Worm (Caenorhabditis elegans): ENCODE data around the gene nas-4.

DNA sequence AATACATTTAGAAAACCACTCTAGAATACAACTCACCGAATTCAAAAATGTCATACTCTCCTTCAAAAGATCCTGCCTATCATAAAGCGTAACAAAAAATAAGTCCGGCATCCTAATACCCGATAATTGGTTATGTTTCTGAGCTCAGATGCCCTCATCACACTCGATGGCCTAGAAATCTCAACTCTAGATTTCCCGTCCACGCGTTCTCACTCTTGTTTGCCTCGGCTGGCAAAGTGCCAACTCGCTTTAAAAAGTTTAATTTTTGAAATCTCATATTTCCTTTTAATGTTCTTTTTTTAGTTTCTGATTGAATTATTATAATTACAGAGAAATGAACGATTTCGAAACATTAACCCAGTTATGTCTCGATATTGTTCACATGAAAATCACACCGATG lies 47.7 kb downstream of the nas-4 start, which contains the start of the genes C56G2.15 and thoc-2:
- TF ChIP-seq nhr-80 (tag; optimal IDR thresholded peaks at IDR 0.05) (no peak), Y53F4B.3 (GFP tag; IDR thresholded peaks at IDR 0.05) (no peak), unc-62 (GFP tag; optimal IDR thresholded peaks at IDR 0.05) (no peak), bed-2 (GFP tag; IDR thresholded peaks at IDR 0.05) (no peak), T26A5.8 (tag; optimal IDR thresholded peaks at IDR 0.05) (no peak), ztf-3 (GFP tag; optimal IDR thresholded peaks at IDR 0.05) (no peak), him-1 (tag; optimal IDR thresholded peaks at IDR 0.05) (no peak), ama-1 (optimal IDR thresholded peaks at IDR 0.05) (no peak), ama-1 (GFP tag; optimal IDR thresholded peaks at IDR 0.05) (no peak), F39B2.1 (GFP tag; IDR thresholded peaks at IDR 0.05) (no peak), ztf-18 (tag; optimal IDR thresholded peaks at IDR 0.05) (no peak), lin-26 (GFP tag; IDR thresholded peaks at IDR 0.05) (no peak), akir-1 (GFP tag; optimal IDR thresholded peaks at IDR 0.05) (no peak)
